Fruit fly (Drosophila melanogaster) whole organism: ENCODE results near the gene CG18281.

Experiments used
- CG8478 ChIP-seq: fragments of >200 bp; optimal IDR thresholded peaks from 2 replicates; lab custom pipeline; 2018; ENCODE audit warnings: inconsistent platforms
- Dll ChIP-seq: fragments of >200 bp; optimal IDR thresholded peaks from 2 replicates; lab custom pipeline; 2017
- EcR ChIP-seq, 2 experiments: fragments of >200 bp; optimal IDR thresholded peaks; 2 replicates each; lab custom pipeline; 2017; ENCODE audit warnings: missing biosample characterization in 2 of 2, missing genetic modification characterization in 2 of 2, missing genetic modification reagents in 2 of 2
- pan ChIP-seq: fragments of >200 bp; optimal IDR thresholded peaks from 2 replicates; lab custom pipeline; 2017
- psq ChIP-seq: fragments of >200 bp; optimal IDR thresholded peaks from 2 replicates; lab custom pipeline; 2017
- usp ChIP-seq: fragments of >200 bp; optimal IDR thresholded peaks from 2 replicates; lab custom pipeline; 2017; ENCODE audit warnings: missing biosample characterization, missing genetic modification characterization, mixed read lengths

Gene CG18281

DNA sequence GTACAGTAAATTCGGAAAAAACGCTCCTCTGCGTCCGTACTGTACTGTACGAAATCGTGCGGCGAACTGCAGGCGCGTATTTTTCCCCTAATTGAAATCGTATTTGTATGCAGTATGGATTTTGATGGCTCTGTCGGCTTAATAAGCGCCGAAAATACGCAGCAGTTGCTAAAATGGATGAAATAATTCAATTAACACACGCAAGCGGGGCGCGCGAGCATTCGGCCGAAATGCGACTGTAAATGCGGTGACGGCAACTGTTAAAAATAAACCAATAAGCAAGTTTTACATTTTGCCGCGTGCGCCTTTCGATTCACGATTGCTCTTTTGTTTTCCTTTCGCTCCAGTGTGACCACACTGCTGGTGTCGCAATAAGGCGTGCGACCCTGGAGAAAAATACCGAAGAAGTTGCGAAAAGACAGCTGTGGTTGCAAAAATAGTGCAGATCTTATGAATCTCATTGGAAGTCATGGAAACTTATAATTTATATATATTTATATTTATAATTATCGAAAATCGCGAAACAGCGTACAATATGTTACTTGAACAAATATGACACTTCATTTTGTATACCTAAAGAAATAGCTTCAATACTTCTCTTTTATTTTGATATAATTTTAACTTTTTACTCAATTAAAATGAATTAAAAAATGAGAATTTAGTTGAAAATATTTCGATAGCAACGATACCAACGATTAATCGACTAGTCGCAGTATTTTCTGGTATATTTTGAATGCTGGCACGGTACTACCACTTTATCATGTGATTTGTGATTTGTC, 26.4 kb upstream of the CG18281 start, which contains the start of the genes CG32428 and CG5969:
Gene CG32428, minus strand, starts transcription at position 703 of the 779 bp plus-strand sequence.
Gene CG5969, plus strand, starts transcription at position 763 of the 779 bp plus-strand sequence.
- TF ChIP-seq CG8478 (lab: Kevin White, UChicago) = no peak
- TF ChIP-seq Dll (lab: Kevin White, UChicago) = no peak
- no peak for TF ChIP-seq pan
- TF ChIP-seq EcR (GFP tag; optimal IDR thresholded peaks at IDR 0.05; lab: Kevin White, UChicago) = no peak
- TF ChIP-seq usp (GFP tag; lab: Kevin White, UChicago) = no peak
- TF ChIP-seq psq = no peak

DNA sequence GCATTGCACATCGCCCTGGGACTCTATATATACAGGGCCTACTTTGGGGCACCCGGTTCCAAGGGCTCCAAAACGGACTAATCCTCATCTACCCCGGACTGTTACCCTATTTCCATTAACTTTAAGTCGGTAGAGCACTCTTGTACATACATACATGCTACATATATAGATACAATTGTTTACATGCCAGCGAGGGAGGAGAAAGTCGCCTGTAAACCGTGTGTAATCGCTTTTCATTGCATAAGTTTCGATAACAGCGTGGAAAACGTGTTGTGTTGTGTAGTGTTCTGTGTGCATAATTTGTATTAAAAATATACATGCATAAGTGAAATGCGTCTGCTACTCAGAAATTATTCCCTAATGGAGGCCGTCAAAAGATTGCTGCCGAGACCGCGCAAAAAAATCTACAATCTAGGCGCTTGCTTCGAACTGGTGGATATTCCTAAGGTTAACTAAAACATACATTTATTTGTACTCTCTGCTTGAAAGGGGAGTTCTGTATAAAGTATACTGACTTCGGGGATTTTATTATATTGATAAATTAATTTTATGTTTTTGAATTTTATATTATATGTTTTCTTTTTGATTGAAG, 25.3 kb upstream of the CG18281 start, which contains the start of gene isoQC:
Gene isoQC, plus strand, starts transcription at position 270 of the 592 bp plus-strand sequence.
- no peak for TF ChIP-seq psq
- no peak for TF ChIP-seq CG8478 (lab: Kevin White, UChicago)
- no peak for TF ChIP-seq EcR (GFP tag; optimal IDR thresholded peaks at IDR 0.05; lab: Kevin White, UChicago)
- no peak for TF ChIP-seq Dll (lab: Kevin White, UChicago)

DNA sequence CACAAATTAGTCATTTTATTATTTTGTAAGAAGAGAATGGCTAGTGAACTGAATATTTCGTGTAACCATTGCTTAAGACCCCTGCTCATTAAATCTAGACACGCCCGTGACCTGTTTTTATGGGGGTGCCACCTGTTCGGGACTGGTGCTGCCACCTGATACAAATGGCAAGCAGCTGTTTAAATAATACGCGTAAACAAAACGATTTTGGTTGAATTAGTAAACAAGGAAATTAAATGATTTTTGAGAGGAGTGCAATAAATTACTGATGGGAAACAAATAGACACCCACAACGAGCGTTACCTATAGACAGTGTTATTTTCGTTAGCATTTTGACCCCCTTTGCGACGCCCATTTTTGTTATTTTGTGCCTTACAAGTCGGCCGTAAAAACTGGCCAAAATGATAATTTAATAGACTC, 24.8 kb upstream of the CG18281 start:
- TF ChIP-seq psq (no peak), pan (no peak), usp (GFP tag; lab: Kevin White, UChicago) (no peak), EcR (GFP tag; optimal IDR thresholded peaks at IDR 0.05; lab: Kevin White, UChicago) (no peak), Dll (lab: Kevin White, UChicago) (no peak), CG8478 (lab: Kevin White, UChicago) (no peak)

DNA sequence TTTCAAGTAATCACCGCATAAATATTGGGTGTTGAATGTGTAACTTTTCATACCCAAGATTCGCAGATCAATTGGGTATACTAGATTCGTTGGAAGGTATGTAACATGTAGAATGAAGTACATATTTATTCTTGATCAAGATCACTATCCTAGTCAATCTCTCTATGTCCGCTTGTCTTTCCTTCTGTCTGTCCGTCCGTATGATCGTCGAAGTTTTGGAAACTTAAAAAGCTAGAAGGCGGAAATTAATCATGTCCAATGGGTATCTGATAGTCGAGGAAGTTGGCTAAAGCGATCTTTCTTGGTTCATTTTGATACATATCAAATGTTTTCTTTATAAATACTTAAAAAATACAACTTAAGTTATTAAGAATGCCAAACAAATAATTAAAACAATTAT, 12.0 kb upstream of the CG18281 start:
- TF ChIP-seq psq (no peak), CG8478 (lab: Kevin White, UChicago) (no peak), pan (peak; percentile 34), Dll (lab: Kevin White, UChicago) (no peak), EcR (GFP tag; optimal IDR thresholded peaks at IDR 0.05; lab: Kevin White, UChicago) (no peak)

DNA sequence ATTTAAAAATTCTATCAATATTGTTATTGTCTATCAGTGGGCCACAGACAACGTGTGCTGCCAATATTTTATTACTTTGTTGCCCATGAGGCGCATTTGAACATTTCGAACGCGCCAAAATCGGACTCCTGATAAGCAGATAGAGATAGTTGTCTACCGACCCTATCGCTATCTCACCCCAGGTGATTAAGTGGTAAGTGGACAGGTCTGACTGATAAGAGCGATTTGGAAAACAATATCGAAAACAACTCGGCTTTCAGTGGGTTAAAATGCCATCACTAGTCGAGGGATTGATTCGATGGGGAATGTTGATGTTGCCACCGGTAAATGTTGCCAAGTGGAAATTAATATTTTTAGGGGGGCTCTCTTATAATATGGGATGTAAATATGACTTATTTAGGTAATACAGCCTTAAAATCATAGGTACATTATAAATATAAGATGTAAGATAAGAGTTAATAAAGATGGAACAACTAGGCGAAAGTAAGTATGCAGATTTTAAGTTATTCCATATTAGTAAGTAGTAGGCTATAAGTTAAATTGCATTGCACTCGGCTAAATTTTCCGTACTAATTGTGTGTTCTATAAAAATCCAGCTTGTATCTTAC, 8.0 kb upstream of the CG18281 start, which contains the start of gene ND-39:
Gene ND-39, plus strand, starts transcription at position 558 of the 608 bp plus-strand sequence.
- TF ChIP-seq EcR (GFP tag; optimal IDR thresholded peaks at IDR 0.05; lab: Kevin White, UChicago) = no peak
- no peak for TF ChIP-seq psq
- TF ChIP-seq pan = no peak
- TF ChIP-seq Dll (lab: Kevin White, UChicago) = no peak
- no peak for TF ChIP-seq CG8478 (lab: Kevin White, UChicago)
- TF ChIP-seq usp (GFP tag; lab: Kevin White, UChicago) = no peak

DNA sequence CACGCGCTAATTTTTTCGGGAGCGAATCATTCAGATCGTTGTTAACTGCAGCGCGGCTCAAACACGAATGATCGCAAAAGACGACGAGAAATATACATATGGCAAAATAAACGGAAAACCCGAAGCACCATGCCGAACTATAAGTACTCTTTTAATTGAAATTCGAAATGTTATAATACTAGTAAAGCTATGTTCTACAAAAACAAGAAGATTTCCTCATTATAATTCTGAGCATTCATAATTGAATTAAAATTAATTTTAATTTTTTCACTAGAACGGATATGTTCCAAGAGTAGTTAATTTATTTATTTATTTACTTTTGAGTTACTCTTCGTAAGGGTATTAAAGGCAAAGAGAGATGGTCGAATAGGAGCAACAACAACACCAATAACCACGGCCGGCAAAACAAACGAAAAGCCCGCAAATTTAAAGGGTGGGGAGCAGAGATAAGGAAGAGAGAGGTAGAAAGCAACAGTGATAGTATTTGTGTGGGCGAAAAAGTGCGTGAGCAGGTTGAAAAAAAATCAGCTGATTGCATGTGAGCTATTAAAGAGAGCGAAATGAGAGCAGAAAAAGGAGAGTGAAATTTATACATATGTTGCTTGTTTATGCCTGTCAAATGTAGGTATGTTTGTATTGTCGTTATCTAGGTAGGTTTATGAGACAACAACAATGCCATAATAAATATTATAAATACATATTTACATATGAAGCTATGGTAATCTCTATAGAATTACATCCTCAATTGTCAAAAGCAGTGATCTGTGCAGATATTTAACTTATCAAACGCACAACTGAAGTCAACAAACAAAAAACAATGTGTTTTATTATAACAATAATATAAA, 6.0 kb upstream of the CG18281 start:
- TF ChIP-seq usp (GFP tag; lab: Kevin White, UChicago) (no peak), CG8478 (lab: Kevin White, UChicago) (no peak), Dll (lab: Kevin White, UChicago) (no peak), psq (no peak), EcR (GFP tag; optimal IDR thresholded peaks at IDR 0.05; lab: Kevin White, UChicago) (no peak), pan (no peak)

DNA sequence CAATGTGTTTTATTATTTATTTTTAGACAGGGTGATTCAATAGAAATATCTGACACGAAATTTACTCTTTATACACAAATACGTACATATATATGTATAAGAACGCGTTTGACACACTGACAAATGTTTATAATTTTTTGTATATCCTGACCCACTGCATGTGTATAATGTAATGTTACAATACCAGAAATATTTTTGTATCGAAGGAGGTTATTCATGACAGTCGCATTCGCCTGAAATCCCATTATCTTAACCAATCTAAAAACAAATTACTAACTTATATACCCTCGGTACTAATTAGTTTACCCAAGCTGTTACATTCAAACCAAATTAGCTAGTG, 5.4 kb upstream of the CG18281 start:
- TF ChIP-seq EcR (GFP tag; optimal IDR thresholded peaks at IDR 0.05; lab: Kevin White, UChicago) (no peak), pan (no peak), Dll (lab: Kevin White, UChicago) (no peak), CG8478 (lab: Kevin White, UChicago) (no peak), psq (no peak), usp (GFP tag; lab: Kevin White, UChicago) (no peak)

DNA sequence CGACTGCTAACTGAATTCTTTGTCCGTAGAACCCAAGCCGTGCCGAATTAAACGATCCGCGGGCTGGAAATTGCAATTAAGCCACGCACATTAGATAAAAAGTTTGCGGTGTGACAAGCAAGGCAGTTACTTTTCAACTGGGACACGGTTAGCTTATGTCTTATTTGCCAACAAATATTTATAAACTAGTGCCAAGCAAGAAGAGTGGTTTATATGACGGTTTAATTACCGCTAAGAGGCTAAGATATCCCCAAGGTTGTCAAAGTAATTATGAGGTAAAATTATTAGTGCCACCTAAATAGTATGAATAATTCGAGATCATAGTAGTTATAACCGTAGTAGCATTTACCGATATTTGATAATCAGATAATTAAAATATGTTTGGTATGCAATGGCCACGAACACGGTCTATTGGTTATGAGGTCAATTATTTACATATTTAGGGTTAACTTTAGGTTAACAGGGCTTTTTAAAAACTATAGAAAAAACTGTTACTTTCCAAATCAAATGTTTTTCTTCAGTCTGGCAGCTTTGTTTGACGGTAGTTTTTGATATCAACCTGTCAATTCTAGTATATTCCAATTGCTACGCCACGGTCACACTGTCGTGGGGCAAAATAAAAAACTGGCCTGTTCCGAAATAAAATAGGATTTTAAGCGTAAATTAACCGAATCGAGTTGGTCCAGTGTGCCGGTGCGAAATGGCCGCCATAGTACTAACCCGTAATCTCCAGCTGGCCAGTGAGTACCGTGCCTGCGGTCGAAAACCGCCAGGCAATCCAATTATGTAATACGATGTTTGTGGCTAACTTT, 4.7 kb upstream of the CG18281 start, which contains the start of gene ZnT77C:
Gene ZnT77C, minus strand, starts transcription at position 142 of the 812 bp plus-strand sequence.
- TF ChIP-seq usp (GFP tag; lab: Kevin White, UChicago) (no peak), pan (no peak), Dll (lab: Kevin White, UChicago) (no peak), EcR (GFP tag; optimal IDR thresholded peaks at IDR 0.05; lab: Kevin White, UChicago) (no peak), psq (no peak), CG8478 (lab: Kevin White, UChicago) (no peak)

DNA sequence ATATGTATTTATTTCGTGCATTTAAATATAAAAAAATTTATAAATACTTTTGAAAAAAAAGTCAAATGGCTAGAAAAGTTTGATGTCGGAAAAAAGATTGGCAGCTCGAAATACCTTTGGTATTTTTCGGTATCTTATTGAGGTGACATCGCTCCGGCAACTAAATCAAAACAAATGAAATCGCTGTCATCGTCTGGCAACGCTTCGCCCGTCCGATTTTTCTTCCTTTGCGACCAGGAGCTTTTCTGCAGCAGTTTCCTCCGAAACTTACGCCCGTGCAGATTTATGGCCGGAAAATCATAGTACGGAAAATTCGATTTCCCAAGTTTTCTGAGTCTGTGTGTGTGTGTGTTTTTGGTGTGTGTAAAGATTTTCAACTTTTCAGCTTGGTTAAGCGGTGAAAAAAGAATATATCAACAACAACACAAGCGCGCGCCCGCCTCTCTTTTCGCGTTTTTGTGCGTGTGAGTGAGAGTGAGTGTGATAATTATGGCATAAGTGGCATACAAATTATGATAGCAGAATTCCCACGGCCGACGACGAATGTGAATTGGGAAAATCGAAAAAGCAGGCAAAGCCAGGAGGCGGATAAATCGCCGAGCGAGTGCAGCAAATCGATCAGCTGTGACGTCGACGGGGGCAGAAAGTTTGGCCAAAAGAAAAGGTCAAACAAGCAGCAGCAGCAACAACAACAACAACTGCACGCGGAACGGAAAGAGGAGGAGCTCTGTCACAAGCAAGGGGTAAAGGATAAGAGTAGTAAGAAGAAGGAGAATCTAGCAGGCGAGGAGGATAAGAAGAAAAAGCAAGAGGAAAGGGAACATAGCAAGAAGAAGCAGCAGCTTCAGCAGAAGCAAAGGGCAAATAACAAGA, 2.3 kb upstream of the CG18281 start, which contains the start of gene CG32425:
Gene CG32425, plus strand, starts transcription at position 200 of the 873 bp plus-strand sequence.
- no peak for TF ChIP-seq Dll (lab: Kevin White, UChicago)
- no peak for TF ChIP-seq psq
- TF ChIP-seq EcR (GFP tag; optimal IDR thresholded peaks at IDR 0.05; lab: Kevin White, UChicago) = no peak
- TF ChIP-seq pan = no peak
- no peak for TF ChIP-seq CG8478 (lab: Kevin White, UChicago)
- TF ChIP-seq usp (GFP tag; lab: Kevin White, UChicago) = no peak
